Worm (Caenorhabditis elegans): Measurements from ENCODE around the gene srbc-32.
A peak's percentile ranks its signal among the peaks of the same experiment; 100 is the strongest.

srbc-32 gene

ce11 chrV:3470782-3471181 lies 16.0 kb downstream of the srbc-32 start, which contains the start of gene srbc-29:
srbc-29 (minus strand) TSS chrV:3470882.
- TF ChIP-seq M03D4.4 (tag; optimal IDR thresholded peaks at IDR 0.05) (no peak), elt-1 (tag; optimal IDR thresholded peaks at IDR 0.05; ENCODE audit: borderline replicate concordance, insufficient read depth) (no peak), nhr-28 (tag; optimal IDR thresholded peaks at IDR 0.05) (no peak), ces-1 (GFP tag; optimal IDR thresholded peaks at IDR 0.05) (no peak), unc-39 (tag; optimal IDR thresholded peaks at IDR 0.05) (no peak), snpc-4 (tag; optimal IDR thresholded peaks at IDR 0.05) (no peak), ceh-83 (GFP tag; optimal IDR thresholded peaks at IDR 0.05) (no peak), mab-5 (tag; optimal IDR thresholded peaks at IDR 0.05) (no peak), nhr-2 (tag; optimal IDR thresholded peaks at IDR 0.05) (no peak), unc-120 (tag; optimal IDR thresholded peaks at IDR 0.05; ENCODE audit: poor library complexity, severe bottlenecking) (no peak), flh-1 (GFP tag; optimal IDR thresholded peaks at IDR 0.05) (no peak), lin-13 (tag; optimal IDR thresholded peaks at IDR 0.05) (no peak), sptf-1 (tag; optimal IDR thresholded peaks at IDR 0.05) (no peak), zip-8 (tag; optimal IDR thresholded peaks at IDR 0.05) (no peak), unc-62 (GFP tag; optimal IDR thresholded peaks at IDR 0.05) (no peak), cnd-1 (tag; optimal IDR thresholded peaks at IDR 0.05) (no peak), ztf-11 (tag; optimal IDR thresholded peaks at IDR 0.05) (no peak)

ce11 chrV:3468436-3468835 lies 18.3 kb downstream of the srbc-32 start, which contains the start of gene gst-33:
gst-33 (minus strand) TSS chrV:3468562.
- TF ChIP-seq ceh-43 (GFP tag; optimal IDR thresholded peaks at IDR 0.05), result no peak

ce11 chrV:3464897-3465296 lies 21.9 kb downstream of the srbc-32 start:
- TF ChIP-seq ceh-83 (GFP tag; optimal IDR thresholded peaks at IDR 0.05) (no peak), mep-1 (tag; optimal IDR thresholded peaks at IDR 0.05) (no peak), elt-3 (tag; optimal IDR thresholded peaks at IDR 0.05) (no peak), nhr-28 (tag; optimal IDR thresholded peaks at IDR 0.05) (no peak), blmp-1 (tag; optimal IDR thresholded peaks at IDR 0.05) (no peak), ceh-39 (tag; optimal IDR thresholded peaks at IDR 0.05) (no peak), nhr-76 (tag; optimal IDR thresholded peaks at IDR 0.05) (no peak), ces-1 (GFP tag; optimal IDR thresholded peaks at IDR 0.05) (no peak), flh-1 (GFP tag; optimal IDR thresholded peaks at IDR 0.05) (no peak)

- TF ChIP-seq unc-39 (tag; optimal IDR thresholded peaks at IDR 0.05) (no peak), tbx-8 (GFP tag; optimal IDR thresholded peaks at IDR 0.05) (no peak), drap-1 (GFP tag; optimal IDR thresholded peaks at IDR 0.05) (no peak), flh-1 (GFP tag; optimal IDR thresholded peaks at IDR 0.05) (no peak), nhr-2 (tag; optimal IDR thresholded peaks at IDR 0.05) (no peak), elt-3 (tag; optimal IDR thresholded peaks at IDR 0.05) (no peak), hlh-1 (tag; optimal IDR thresholded peaks at IDR 0.05) (no peak), lin-32 (GFP tag; optimal IDR thresholded peaks at IDR 0.05) (no peak), ceh-43 (GFP tag; optimal IDR thresholded peaks at IDR 0.05) (no peak), lin-13 (tag; optimal IDR thresholded peaks at IDR 0.05) (no peak), snpc-4 (tag; optimal IDR thresholded peaks at IDR 0.05) (no peak), M03D4.4 (tag; optimal IDR thresholded peaks at IDR 0.05) (no peak), nhr-76 (tag; optimal IDR thresholded peaks at IDR 0.05) (no peak), unc-62 (GFP tag; optimal IDR thresholded peaks at IDR 0.05) (no peak), ces-1 (GFP tag; optimal IDR thresholded peaks at IDR 0.05) (no peak)
Observed at ce11 chrV:3463514-3463913, 23.2 kb downstream of the srbc-32 start, which contains the start of gene slc-28.1. slc-28.1 (plus strand) TSS chrV:3463814.

ce11 chrV:3459919-3460318 lies 26.8 kb downstream of the srbc-32 start, which contains the start of gene slc-28.2:
slc-28.2 (plus strand) TSS chrV:3460219.
- TF ChIP-seq nhr-2 (tag; optimal IDR thresholded peaks at IDR 0.05), result no peak

- TF ChIP-seq ces-1 (GFP tag; optimal IDR thresholded peaks at IDR 0.05) (peak; percentile 93), nhr-2 (tag; optimal IDR thresholded peaks at IDR 0.05) (no peak)
Observed at ce11 chrV:3455135-3455747, 31.5 kb downstream of the srbc-32 start.

- TF ChIP-seq lin-13 (tag; optimal IDR thresholded peaks at IDR 0.05) (peak; percentile 32), nhr-12 (tag; optimal IDR thresholded peaks at IDR 0.05) (no peak), cnd-1 (tag; optimal IDR thresholded peaks at IDR 0.05) (peak; percentile 44), hlh-1 (tag; optimal IDR thresholded peaks at IDR 0.05) (peak; percentile 76), ces-1 (GFP tag; optimal IDR thresholded peaks at IDR 0.05) (peak; percentile 93)
Observed at ce11 chrV:3454620-3455019, 32.1 kb downstream of the srbc-32 start.

All from whole organism, mixed stage, embryonic.